Fruit fly (Drosophila melanogaster) whole organism, adult: ENCODE results near the gene CG33158.

Source experiments
- CG1620 ChIP-seq: fragments of 200-800 bp; sonication (Bioruptor generic); optimal IDR thresholded peaks from 2 replicates; lab custom pipeline; 2016; ENCODE audit warnings: missing biosample characterization, missing genetic modification characterization
- Crg-1 ChIP-seq: fragments of 200-800 bp; sonication (Bioruptor generic); optimal IDR thresholded peaks from 2 replicates; lab custom pipeline; 2016; ENCODE audit warnings: missing biosample characterization, missing genetic modification characterization

DNA sequence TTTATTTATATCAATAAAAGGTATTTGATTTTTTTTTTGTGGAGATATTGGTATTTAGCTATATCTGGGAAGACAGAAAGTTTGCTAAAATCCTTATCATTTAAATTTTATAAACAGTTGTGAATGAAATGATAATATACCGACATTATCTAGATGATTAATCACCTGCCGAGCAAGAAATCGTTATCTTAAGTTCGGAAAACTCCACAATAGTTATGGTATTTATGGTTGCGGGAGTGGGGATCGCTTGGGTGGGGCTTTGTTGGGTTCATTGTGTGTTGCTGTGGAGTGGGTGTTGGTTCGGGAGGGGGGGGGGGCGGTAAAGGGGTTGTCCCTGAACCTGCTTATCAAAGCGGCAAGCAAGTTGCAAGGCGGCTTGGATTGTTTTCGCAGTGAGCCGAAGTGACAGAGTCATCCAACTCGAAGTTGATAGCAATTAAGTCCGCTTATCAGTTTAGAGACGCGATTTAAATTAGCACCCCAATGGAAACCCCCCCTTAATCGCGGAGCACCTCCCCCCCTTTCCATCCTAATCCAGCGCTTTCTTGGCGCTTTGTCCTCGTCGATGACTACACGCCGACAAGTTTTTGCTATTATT lies 27.1 kb upstream of the CG33158 start:
- no peak for TF ChIP-seq Crg-1 (GFP tag; lab: Kevin White, UChicago)
- TF ChIP-seq CG1620 = no peak
